Fruit fly (Drosophila melanogaster): ENCODE results near the gene CG42471.

Gene CG42471

dm6 chr2L:11754402-11754801, 580 bp upstream of the CG42471 start, which contains the start of gene Sfp33A1:
Gene Sfp33A1, minus strand, starts transcription at chr2L:11754502.
- TF ChIP-seq CG14711 (tag; optimal IDR thresholded peaks at IDR 0.05): no peak
- no peak for TF ChIP-seq Clk (GFP tag; optimal IDR thresholded peaks at IDR 0.05)
- TF ChIP-seq bab1 (GFP tag; optimal IDR thresholded peaks at IDR 0.05): no peak
- TF ChIP-seq kay (GFP tag; ENCODE audit: borderline replicate concordance): peak; percentile 8

dm6 chr2L:11753455-11753854, 367 bp downstream of the CG42471 start, which contains the start of gene CG42470:
Gene CG42470, minus strand, starts transcription at chr2L:11753555.
- no peak for TF ChIP-seq bab1 (GFP tag; optimal IDR thresholded peaks at IDR 0.05)
- no peak for TF ChIP-seq CG33017 (tag; optimal IDR thresholded peaks at IDR 0.05)
- TF ChIP-seq Mnt (GFP tag; optimal IDR thresholded peaks at IDR 0.05): no peak
- TF ChIP-seq kay (GFP tag; ENCODE audit: borderline replicate concordance): no peak
- TF ChIP-seq cnc (optimal IDR thresholded peaks at IDR 0.05): no peak
- TF ChIP-seq CG1620 (GFP tag; optimal IDR thresholded peaks at IDR 0.05): no peak
- TF ChIP-seq CG11617 (GFP tag; optimal IDR thresholded peaks at IDR 0.05): no peak
- no peak for TF ChIP-seq Hr96 (GFP tag; optimal IDR thresholded peaks at IDR 0.05)
- no peak for TF ChIP-seq tj (GFP tag; optimal IDR thresholded peaks at IDR 0.05)
- no peak for TF ChIP-seq Clk (GFP tag; optimal IDR thresholded peaks at IDR 0.05)
- no peak for TF ChIP-seq CG14711 (tag; optimal IDR thresholded peaks at IDR 0.05)
- no peak for TF ChIP-seq pad (GFP tag; optimal IDR thresholded peaks at IDR 0.05)

dm6 chr2L:11740595-11740994, 13.2 kb downstream of the CG42471 start:
- no peak for TF ChIP-seq ovo (GFP tag; optimal IDR thresholded peaks at IDR 0.05)
- peak; percentile 38 for TF ChIP-seq CG7045 (GFP tag; optimal IDR thresholded peaks at IDR 0.05)
- TF ChIP-seq cic (GFP tag; optimal IDR thresholded peaks at IDR 0.05): peak; percentile 15

dm6 chr2L:11738554-11738982, 15.3 kb downstream of the CG42471 start, which contains the start of gene Vha100-5:
Gene Vha100-5, plus strand, starts transcription at chr2L:11738948.
- no peak for TF ChIP-seq pad (GFP tag; optimal IDR thresholded peaks at IDR 0.05)
- no peak for TF ChIP-seq cic (GFP tag; optimal IDR thresholded peaks at IDR 0.05)
- TF ChIP-seq Mnt (GFP tag; optimal IDR thresholded peaks at IDR 0.05): peak; percentile 10
- TF ChIP-seq bab1 (GFP tag; optimal IDR thresholded peaks at IDR 0.05): no peak
- no peak for TF ChIP-seq CG5204 (GFP tag; optimal IDR thresholded peaks at IDR 0.05)
- no peak for TF ChIP-seq toe (GFP tag; optimal IDR thresholded peaks at IDR 0.05)
- peak; percentile 10 for TF ChIP-seq CG33017 (tag; optimal IDR thresholded peaks at IDR 0.05)

- TF ChIP-seq CG7045 (GFP tag; optimal IDR thresholded peaks at IDR 0.05) (no peak), cic (GFP tag; optimal IDR thresholded peaks at IDR 0.05) (no peak), ovo (GFP tag; optimal IDR thresholded peaks at IDR 0.05) (no peak), bab1 (GFP tag; optimal IDR thresholded peaks at IDR 0.05) (no peak), CG11617 (GFP tag; optimal IDR thresholded peaks at IDR 0.05) (no peak), CG1620 (GFP tag; optimal IDR thresholded peaks at IDR 0.05) (no peak), Clk (GFP tag; optimal IDR thresholded peaks at IDR 0.05) (no peak), CG7101 (tag; optimal IDR thresholded peaks at IDR 0.05) (no peak), CG12768 (GFP tag; optimal IDR thresholded peaks at IDR 0.05) (no peak), toe (GFP tag; optimal IDR thresholded peaks at IDR 0.05) (no peak), CG5204 (GFP tag; optimal IDR thresholded peaks at IDR 0.05) (no peak), Crg-1 (GFP tag; optimal IDR thresholded peaks at IDR 0.05) (no peak)
These were observed 16.2 kb downstream of the CG42471 start for dm6 chr2L:11737648-11738047.

dm6 chr2L:11735975-11736374, 17.8 kb downstream of the CG42471 start:
- TF ChIP-seq bab1 (GFP tag; optimal IDR thresholded peaks at IDR 0.05) (no peak), CG11617 (GFP tag; optimal IDR thresholded peaks at IDR 0.05) (peak; percentile 35), CG5204 (GFP tag; optimal IDR thresholded peaks at IDR 0.05) (no peak), CG14711 (tag; optimal IDR thresholded peaks at IDR 0.05) (peak; percentile 44), cic (GFP tag; optimal IDR thresholded peaks at IDR 0.05) (peak; percentile 61), tj (GFP tag; optimal IDR thresholded peaks at IDR 0.05) (peak; percentile 23), Clk (GFP tag; optimal IDR thresholded peaks at IDR 0.05) (no peak), ovo (GFP tag; optimal IDR thresholded peaks at IDR 0.05) (peak; percentile 6), toe (GFP tag; optimal IDR thresholded peaks at IDR 0.05) (no peak), CG7045 (GFP tag; optimal IDR thresholded peaks at IDR 0.05) (peak; percentile 79), Hr96 (GFP tag; optimal IDR thresholded peaks at IDR 0.05) (peak; percentile 2), kay (GFP tag; ENCODE audit: borderline replicate concordance) (peak; percentile 77), pad (GFP tag; optimal IDR thresholded peaks at IDR 0.05) (peak; percentile 20), Mnt (GFP tag; optimal IDR thresholded peaks at IDR 0.05) (no peak), CG33017 (tag; optimal IDR thresholded peaks at IDR 0.05) (peak; percentile 26), cnc (optimal IDR thresholded peaks at IDR 0.05) (no peak), CG1620 (GFP tag; optimal IDR thresholded peaks at IDR 0.05) (no peak), CG12768 (GFP tag; optimal IDR thresholded peaks at IDR 0.05) (peak; percentile 38), CG7101 (tag; optimal IDR thresholded peaks at IDR 0.05) (peak; percentile 47), Crg-1 (GFP tag; optimal IDR thresholded peaks at IDR 0.05) (no peak)
